Worm (Caenorhabditis elegans): ENCODE data around the gene ZK596.3.

DNA sequence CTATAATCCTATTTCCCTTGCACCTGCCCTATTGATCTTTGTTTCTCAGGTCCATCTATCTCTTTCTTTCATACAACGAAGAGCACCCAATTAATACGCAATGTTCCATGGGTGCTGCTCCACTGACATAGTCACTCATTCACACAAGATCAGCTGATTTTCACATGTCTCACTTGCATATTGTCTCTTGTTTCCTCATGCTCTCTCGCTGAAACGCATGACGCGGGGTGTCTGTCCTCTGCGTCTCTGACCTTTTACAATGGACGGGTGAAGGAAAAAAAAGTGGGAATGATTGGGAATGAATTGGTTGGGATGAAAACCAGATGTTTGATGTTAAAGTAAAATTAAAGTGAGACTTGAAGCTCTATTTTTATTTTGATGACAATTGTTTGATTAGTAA, 31.2 kb upstream of the ZK596.3 start:
- no peak for TF ChIP-seq dao-5 (tag; optimal IDR thresholded peaks at IDR 0.05)
- TF ChIP-seq him-1 (tag; optimal IDR thresholded peaks at IDR 0.05) = peak; percentile 70
- peak; percentile 81 for TF ChIP-seq W03F9.2 (tag; optimal IDR thresholded peaks at IDR 0.05)
